Worm (Caenorhabditis elegans) whole organism, early embryonic: Measurements from ENCODE around the gene rgs-10.

Experiments used
- F13C5.2 ChIP-seq: sonication (generic microtip); optimal IDR thresholded peaks from 2 replicates; lab custom pipeline; 2017; ENCODE audit warnings: mild to moderate bottlenecking, missing genetic modification characterization, inconsistent platforms, missing compliant biosample characterization
- aly-1 ChIP-seq: sonication (generic microtip); optimal IDR thresholded peaks from 2 replicates; lab custom pipeline; 2016; ENCODE audit warnings: missing genetic modification characterization, missing compliant biosample characterization
- ama-1 ChIP-seq: fragments of 150-350 bp; optimal IDR thresholded peaks from 2 replicates; lab custom pipeline; 2014
- ceh-13 ChIP-seq: fragments of 200-800 bp; sonication (Bioruptor generic); optimal IDR thresholded peaks from 2 replicates; lab custom pipeline; 2018; ENCODE audit warnings: mild to moderate bottlenecking, missing genetic modification characterization, missing compliant biosample characterization
- ceh-36 ChIP-seq: sonication (generic microtip); optimal IDR thresholded peaks from 2 replicates; lab custom pipeline; 2016; ENCODE audit warnings: missing genetic modification characterization, inconsistent platforms, missing compliant biosample characterization
- flt-1 ChIP-seq: fragments of 200-800 bp; sonication (Bioruptor generic); IDR thresholded peaks from 2 replicates; pipeline ENCODE4 v1.3.6; 2022; ENCODE audit warnings: missing genetic modification characterization, missing compliant biosample characterization
- scrt-1 ChIP-seq: fragments of 200-800 bp; sonication (Bioruptor generic); IDR thresholded peaks from 2 replicates; pipeline ENCODE4 v1.3.6; 2022; ENCODE audit warnings: missing genetic modification characterization, missing compliant biosample characterization
- sea-1 ChIP-seq: fragments of 200-800 bp; sonication (Bioruptor generic); conservative IDR thresholded peaks from 2 replicates; pipeline ENCODE4 v1.3.6; 2022; ENCODE audit warnings: missing genetic modification characterization, missing compliant biosample characterization
- tra-4 ChIP-seq: sonication (generic microtip); optimal IDR thresholded peaks from 2 replicates; lab custom pipeline; 2017; ENCODE audit warnings: missing genetic modification characterization, missing compliant biosample characterization

- no peak for TF ChIP-seq flt-1 (GFP tag; lab: Robert Waterston, UW)
- no peak for TF ChIP-seq tra-4 (tag; lab: Kevin White, UChicago)
- TF ChIP-seq aly-1 (tag; lab: Kevin White, UChicago), result no peak
- TF ChIP-seq ama-1 (lab: Kevin White, UChicago), result no peak
- no peak for TF ChIP-seq sea-1
- no peak for TF ChIP-seq ceh-13
- no peak for TF ChIP-seq scrt-1
- no peak for TF ChIP-seq F13C5.2
- TF ChIP-seq ceh-36 (tag; lab: Kevin White, UChicago), result no peak
These were observed 33.0 kb upstream of the rgs-10 start for ce11 chrX:14929512-14929911.
